Fruit fly (Drosophila melanogaster): ENCODE measurements around the gene Rich.

Gene Rich

dm6 chr3L:22214725-22215124 lies 48.0 kb downstream of the Rich start:
- no peak for TF ChIP-seq Mnt (GFP tag; optimal IDR thresholded peaks at IDR 0.05)
- TF ChIP-seq Hr96 (GFP tag; optimal IDR thresholded peaks at IDR 0.05) = no peak
- TF ChIP-seq CG7045 (GFP tag; optimal IDR thresholded peaks at IDR 0.05) = no peak
- no peak for TF ChIP-seq pad (GFP tag; optimal IDR thresholded peaks at IDR 0.05)
- no peak for TF ChIP-seq tj (GFP tag; optimal IDR thresholded peaks at IDR 0.05)
- TF ChIP-seq CG33017 (tag; optimal IDR thresholded peaks at IDR 0.05) = no peak
- TF ChIP-seq ovo (GFP tag; optimal IDR thresholded peaks at IDR 0.05) = no peak
- no peak for TF ChIP-seq kay (GFP tag; ENCODE audit: borderline replicate concordance)
- TF ChIP-seq CG1620 (GFP tag; optimal IDR thresholded peaks at IDR 0.05) = no peak
- no peak for TF ChIP-seq CG5204 (GFP tag; optimal IDR thresholded peaks at IDR 0.05)
- TF ChIP-seq Crg-1 (GFP tag; optimal IDR thresholded peaks at IDR 0.05) = no peak
- no peak for TF ChIP-seq cnc (optimal IDR thresholded peaks at IDR 0.05)
- no peak for TF ChIP-seq CG11617 (GFP tag; optimal IDR thresholded peaks at IDR 0.05)
- TF ChIP-seq toe (GFP tag; optimal IDR thresholded peaks at IDR 0.05) = no peak
- no peak for TF ChIP-seq Clk (GFP tag; optimal IDR thresholded peaks at IDR 0.05)
- TF ChIP-seq CG14711 (tag; optimal IDR thresholded peaks at IDR 0.05) = no peak
- no peak for TF ChIP-seq CG12768 (GFP tag; optimal IDR thresholded peaks at IDR 0.05)
- TF ChIP-seq bab1 (GFP tag; optimal IDR thresholded peaks at IDR 0.05) = no peak
- TF ChIP-seq CG7101 (tag; optimal IDR thresholded peaks at IDR 0.05) = no peak
- no peak for TF ChIP-seq cic (GFP tag; optimal IDR thresholded peaks at IDR 0.05)

dm6 chr3L:22209658-22210057 lies 53.1 kb downstream of the Rich start:
- TF ChIP-seq CG14711 (tag; optimal IDR thresholded peaks at IDR 0.05) (no peak), CG33017 (tag; optimal IDR thresholded peaks at IDR 0.05) (no peak), cnc (optimal IDR thresholded peaks at IDR 0.05) (no peak), ovo (GFP tag; optimal IDR thresholded peaks at IDR 0.05) (no peak), cic (GFP tag; optimal IDR thresholded peaks at IDR 0.05) (no peak), bab1 (GFP tag; optimal IDR thresholded peaks at IDR 0.05) (no peak), CG1620 (GFP tag; optimal IDR thresholded peaks at IDR 0.05) (no peak), CG7045 (GFP tag; optimal IDR thresholded peaks at IDR 0.05) (no peak), toe (GFP tag; optimal IDR thresholded peaks at IDR 0.05) (no peak)
